Worm (Caenorhabditis elegans) whole organism, L3 larva: ENCODE measurements around the gene C02B8.7.

Experiments
- R02D3.7 ChIP-seq: fragments of 150-350 bp; optimal IDR thresholded peaks from 2 replicates; lab custom pipeline; 2014; ENCODE audit warnings: missing biosample characterization, missing genetic modification characterization
- ZK546.5 ChIP-seq: sonication (generic microtip); optimal IDR thresholded peaks from 2 replicates; lab custom pipeline; 2017; ENCODE audit warnings: missing biosample characterization, missing genetic modification characterization
- aly-2 ChIP-seq: fragments of 150-350 bp; optimal IDR thresholded peaks from 2 replicates; lab custom pipeline; 2014; ENCODE audit warnings: missing biosample characterization, missing genetic modification characterization
- ama-1 ChIP-seq: fragments of 150-350 bp; optimal IDR thresholded peaks from 2 replicates; lab custom pipeline; 2018
- ceh-16 ChIP-seq: sonication (generic microtip); optimal IDR thresholded peaks from 2 replicates; lab custom pipeline; 2017; ENCODE audit warnings: missing biosample characterization, missing genetic modification characterization
- ceh-82 ChIP-seq: fragments of 150-350 bp; optimal IDR thresholded peaks from 2 replicates; lab custom pipeline; 2014; ENCODE audit warnings: missing biosample characterization, missing genetic modification characterization
- ceh-9 ChIP-seq: sonication (generic microtip); optimal IDR thresholded peaks from 2 replicates; lab custom pipeline; 2018; ENCODE audit warnings: missing biosample characterization, missing genetic modification characterization
- daf-12 ChIP-seq: fragments of 150-350 bp; optimal IDR thresholded peaks from 2 replicates; lab custom pipeline; 2014; ENCODE audit warnings: missing biosample characterization, missing genetic modification reagents, missing genetic modification characterization
- egl-27 ChIP-seq: sonication (generic microtip); optimal IDR thresholded peaks from 4 replicates; lab custom pipeline; 2017; ENCODE audit warnings: missing biosample characterization, missing genetic modification reagents, missing genetic modification characterization
- elt-1 ChIP-seq: fragments of 150-350 bp; optimal IDR thresholded peaks from 2 replicates; lab custom pipeline; 2014; ENCODE audit warnings: missing biosample characterization, missing genetic modification characterization
- elt-2 ChIP-seq: sonication (generic microtip); optimal IDR thresholded peaks from 2 replicates; lab custom pipeline; 2016; ENCODE audit warnings: missing genetic modification reagents, mild to moderate bottlenecking, missing genetic modification characterization, missing compliant biosample characterization
- elt-3 ChIP-seq, 3 experiments: fragments of 150-350 bp in 1 of 3; sonication (generic microtip) in 2 of 3; optimal IDR thresholded peaks; 2 replicates in 2 of 3; 4 replicates in 1 of 3; lab custom pipeline; 2014 to 2017; ENCODE audit warnings: missing biosample characterization in 3 of 3, missing genetic modification characterization in 3 of 3
- eor-1 ChIP-seq, 2 experiments: fragments of 150-350 bp; optimal IDR thresholded peaks; 2 replicates each; lab custom pipeline; 2014 to 2018; ENCODE audit warnings: missing biosample characterization in 2 of 2, missing genetic modification characterization in 2 of 2
- fkh-10 ChIP-seq: sonication (generic microtip); optimal IDR thresholded peaks from 2 replicates; lab custom pipeline; 2017; ENCODE audit warnings: missing biosample characterization, missing genetic modification reagents, missing genetic modification characterization
- fkh-2 ChIP-seq: fragments of 150-350 bp; optimal IDR thresholded peaks from 2 replicates; lab custom pipeline; 2014; ENCODE audit warnings: missing biosample characterization, missing genetic modification reagents, missing genetic modification characterization
- fos-1 ChIP-seq: fragments of 150-350 bp; optimal IDR thresholded peaks from 2 replicates; lab custom pipeline; 2014; ENCODE audit warnings: missing biosample characterization, missing genetic modification characterization
- hmg-11 ChIP-seq: sonication (generic microtip); optimal IDR thresholded peaks from 2 replicates; lab custom pipeline; 2016; ENCODE audit warnings: missing genetic modification characterization, missing compliant biosample characterization
- jun-1 ChIP-seq: fragments of 150-350 bp; optimal IDR thresholded peaks from 2 replicates; lab custom pipeline; 2014; ENCODE audit warnings: missing biosample characterization, missing genetic modification reagents, missing genetic modification characterization
- lin-15B ChIP-seq: fragments of 150-350 bp; optimal IDR thresholded peaks from 2 replicates; lab custom pipeline; 2014; ENCODE audit warnings: missing biosample characterization, missing genetic modification characterization
- lin-39 ChIP-seq: fragments of 150-350 bp; optimal IDR thresholded peaks from 2 replicates; lab custom pipeline; 2018; ENCODE audit warnings: missing biosample characterization, missing genetic modification reagents, missing genetic modification characterization
- lsy-12 ChIP-seq: sonication (generic microtip); optimal IDR thresholded peaks from 2 replicates; lab custom pipeline; 2016; ENCODE audit warnings: mild to moderate bottlenecking, missing genetic modification characterization, missing compliant biosample characterization
- mdl-1 ChIP-seq: fragments of 150-350 bp; optimal IDR thresholded peaks from 2 replicates; lab custom pipeline; 2014; ENCODE audit warnings: missing biosample characterization, missing genetic modification characterization
- mml-1 ChIP-seq: fragments of 150-350 bp; sonication (generic microtip); optimal IDR thresholded peaks from 3 replicates; lab custom pipeline; 2014; ENCODE audit warnings: missing biosample characterization, missing genetic modification characterization
- nfya-1 ChIP-seq: sonication (generic microtip); optimal IDR thresholded peaks from 2 replicates; lab custom pipeline; 2017; ENCODE audit warnings: missing genetic modification characterization, mild to moderate bottlenecking, missing compliant biosample characterization, antibody characterized with exemption, moderate library complexity; ENCODE audit not compliant: insufficient read depth
- nhr-11 ChIP-seq: fragments of 150-350 bp; optimal IDR thresholded peaks from 2 replicates; lab custom pipeline; 2014; ENCODE audit warnings: missing biosample characterization, missing genetic modification characterization
- nhr-12 ChIP-seq: fragments of 150-350 bp; optimal IDR thresholded peaks from 2 replicates; lab custom pipeline; 2014; ENCODE audit warnings: missing biosample characterization, missing genetic modification characterization
- nhr-23 ChIP-seq: fragments of 150-350 bp; optimal IDR thresholded peaks from 2 replicates; lab custom pipeline; 2014; ENCODE audit warnings: missing biosample characterization, missing genetic modification reagents, missing genetic modification characterization
- nhr-237 ChIP-seq: fragments of 150-350 bp; optimal IDR thresholded peaks from 2 replicates; lab custom pipeline; 2014; ENCODE audit warnings: missing biosample characterization, missing genetic modification characterization
- nhr-25 ChIP-seq: sonication (generic microtip); optimal IDR thresholded peaks from 2 replicates; lab custom pipeline; 2017; ENCODE audit warnings: missing biosample characterization, missing genetic modification characterization
- nhr-28 ChIP-seq: fragments of 150-350 bp; optimal IDR thresholded peaks from 2 replicates; lab custom pipeline; 2014; ENCODE audit warnings: missing biosample characterization, missing genetic modification characterization
- nhr-43 ChIP-seq: sonication (generic microtip); optimal IDR thresholded peaks from 2 replicates; lab custom pipeline; 2016; ENCODE audit warnings: mild to moderate bottlenecking, missing genetic modification characterization, missing compliant biosample characterization; ENCODE audit not compliant: poor library complexity, severe bottlenecking
- nhr-67 ChIP-seq: fragments of 150-350 bp; optimal IDR thresholded peaks from 2 replicates; lab custom pipeline; 2014; ENCODE audit warnings: missing biosample characterization, missing genetic modification characterization
- nhr-76 ChIP-seq: fragments of 150-350 bp; sonication (generic microtip); optimal IDR thresholded peaks from 5 replicates; lab custom pipeline; 2014; ENCODE audit warnings: missing biosample characterization, missing genetic modification characterization
- pha-4 ChIP-seq: fragments of 150-350 bp; optimal IDR thresholded peaks from 2 replicates; lab custom pipeline; 2014; ENCODE audit warnings: missing biosample characterization, missing genetic modification reagents, missing genetic modification characterization
- pqm-1 ChIP-seq: fragments of 150-350 bp; optimal IDR thresholded peaks from 2 replicates; lab custom pipeline; 2017; ENCODE audit warnings: missing biosample characterization, missing genetic modification characterization, inconsistent platforms
- skn-1 ChIP-seq: fragments of 150-350 bp; optimal IDR thresholded peaks from 2 replicates; lab custom pipeline; 2014; ENCODE audit warnings: missing biosample characterization, missing genetic modification characterization
- snpc-4 ChIP-seq: fragments of 150-350 bp; optimal IDR thresholded peaks from 2 replicates; lab custom pipeline; 2014; ENCODE audit warnings: missing biosample characterization, missing genetic modification characterization
- tbx-2 ChIP-seq: sonication (generic microtip); optimal IDR thresholded peaks from 2 replicates; lab custom pipeline; 2016; ENCODE audit warnings: mild to moderate bottlenecking, missing genetic modification characterization, missing compliant biosample characterization
- unc-39 ChIP-seq: sonication (generic microtip); optimal IDR thresholded peaks from 4 replicates; lab custom pipeline; 2017; ENCODE audit warnings: missing biosample characterization, missing genetic modification characterization
- unc-62 ChIP-seq: fragments of 150-350 bp; sonication (generic microtip); optimal IDR thresholded peaks from 4 replicates; lab custom pipeline; 2014; ENCODE audit warnings: missing biosample characterization, missing genetic modification reagents, missing genetic modification characterization
- zag-1 ChIP-seq: fragments of 150-350 bp; optimal IDR thresholded peaks from 2 replicates; lab custom pipeline; 2014; ENCODE audit warnings: missing biosample characterization, missing genetic modification characterization
- ztf-4 ChIP-seq: fragments of 150-350 bp; optimal IDR thresholded peaks from 2 replicates; lab custom pipeline; 2014; ENCODE audit warnings: missing biosample characterization, missing genetic modification characterization

Gene C02B8.7

DNA sequence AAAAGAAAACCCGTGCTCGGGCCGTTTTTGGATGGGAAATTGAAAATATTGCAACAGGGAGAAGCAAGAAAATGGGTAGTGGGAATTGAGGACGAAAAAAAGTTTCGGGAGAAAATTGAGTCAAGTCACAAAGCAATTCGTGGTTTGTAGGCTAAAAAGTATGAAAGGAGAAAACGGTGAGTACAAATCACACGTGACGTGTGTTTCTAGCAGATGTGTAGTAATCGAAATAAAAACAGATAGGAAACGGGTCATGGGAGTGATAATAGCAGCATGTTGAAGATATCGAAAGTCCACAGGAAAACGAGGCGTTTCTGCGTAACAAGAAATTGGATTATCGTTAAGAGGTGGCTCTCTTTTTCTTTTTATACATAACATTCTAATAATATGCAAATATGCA lies 47.8 kb downstream of the C02B8.7 start:
- TF ChIP-seq R02D3.7 (no peak), tbx-2 (no peak), nfya-1 (peak; percentile 12), fkh-10 (GFP tag; lab: Kevin White, UChicago) (peak; percentile 31), eor-1 (tag; optimal IDR thresholded peaks at IDR 0.05; lab: Kevin White, UChicago) (no peak), nhr-43 (tag; lab: Kevin White, UChicago) (peak; percentile 50), pqm-1 (tag; lab: Kevin White, UChicago) (no peak), nhr-23 (no peak), mdl-1 (no peak), ceh-82 (no peak), nhr-237 (no peak), mml-1 (tag; lab: Kevin White, UChicago) (no peak), snpc-4 (tag; lab: Kevin White, UChicago) (no peak), lin-39 (tag; lab: Kevin White, UChicago) (no peak), nhr-11 (tag; lab: Kevin White, UChicago) (peak; percentile 77), ZK546.5 (no peak), nhr-25 (no peak), elt-2 (peak; percentile 30), ceh-16 (tag; lab: Kevin White, UChicago) (no peak), ama-1 (lab: Kevin White, UChicago) (no peak)
- TF ChIP-seq, all 47 proteins: peak for 5

DNA sequence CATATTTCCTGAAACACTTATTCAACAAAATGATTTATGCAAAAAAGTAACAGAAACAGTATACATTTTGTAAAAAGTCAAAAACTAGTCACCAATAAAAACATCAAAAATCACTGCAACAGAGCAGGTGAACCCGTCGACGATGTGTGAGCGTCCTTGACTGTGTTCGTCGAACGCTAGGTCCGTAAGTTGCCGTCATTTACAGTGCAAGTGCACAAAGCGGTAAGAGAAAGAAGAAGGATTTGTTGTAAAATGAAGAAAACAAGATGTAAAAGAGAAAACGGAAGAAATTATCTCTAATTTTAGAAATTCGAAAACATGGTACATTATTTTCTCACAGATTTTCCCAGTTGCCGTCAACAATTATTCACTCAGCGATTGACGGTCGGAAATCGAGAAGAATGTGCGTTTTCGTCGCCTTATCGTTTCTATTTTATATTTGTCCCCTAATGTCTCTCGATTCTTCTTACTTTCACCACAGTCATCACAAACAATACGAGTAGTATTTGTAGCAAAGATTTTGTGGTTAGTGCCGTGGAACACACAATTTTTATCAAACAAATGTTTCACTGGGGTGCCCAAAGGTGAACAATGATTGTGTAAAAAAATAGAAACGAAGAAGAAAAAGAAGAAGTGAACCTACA lies 48.3 kb downstream of the C02B8.7 start:
- TF ChIP-seq egl-27 (tag; lab: Kevin White, UChicago) (no peak), ZK546.5 (no peak), nhr-11 (tag; lab: Kevin White, UChicago) (no peak), jun-1 (tag; lab: Kevin White, UChicago) (peak; percentile 11), zag-1 (tag; lab: Kevin White, UChicago) (no peak), ztf-4 (tag; lab: Kevin White, UChicago) (no peak), nhr-76 (no peak), skn-1 (tag; lab: Kevin White, UChicago) (no peak), fkh-10 (GFP tag; lab: Kevin White, UChicago) (no peak), eor-1 (tag; optimal IDR thresholded peaks at IDR 0.05; lab: Kevin White, UChicago) (no peak), mdl-1 (no peak), nhr-28 (tag; lab: Kevin White, UChicago) (no peak), hmg-11 (tag; lab: Kevin White, UChicago) (peak; percentile 7), unc-62 (GFP tag; lab: Kevin White, UChicago) (no peak), unc-39 (no peak), snpc-4 (tag; lab: Kevin White, UChicago) (no peak), elt-3 (tag; optimal IDR thresholded peaks at IDR 0.05; lab: Kevin White, UChicago) (no peak), nhr-43 (tag; lab: Kevin White, UChicago) (peak; percentile 52), nhr-25 (peak; percentile 73), lin-15B (tag; lab: Kevin White, UChicago) (no peak), nhr-12 (no peak), elt-2 (peak; percentile 82), fos-1 (tag; lab: Kevin White, UChicago) (no peak), nhr-237 (no peak), mml-1 (tag; lab: Kevin White, UChicago) (no peak), lsy-12 (tag; lab: Kevin White, UChicago) (no peak), ceh-82 (no peak), ceh-16 (tag; lab: Kevin White, UChicago) (no peak), pha-4 (tag; lab: Kevin White, UChicago) (peak; percentile 47), aly-2 (tag; lab: Kevin White, UChicago) (no peak), tbx-2 (no peak), nfya-1 (no peak), pqm-1 (tag; lab: Kevin White, UChicago) (peak; percentile 63), daf-12 (tag; lab: Kevin White, UChicago) (no peak), fkh-2 (tag; lab: Kevin White, UChicago) (no peak), lin-39 (tag; lab: Kevin White, UChicago) (no peak), nhr-67 (tag; lab: Kevin White, UChicago) (no peak), nhr-23 (no peak), elt-1 (tag; lab: Kevin White, UChicago) (no peak), ceh-9 (tag; lab: Kevin White, UChicago) (no peak)
